Worm (Caenorhabditis elegans) whole organism, L4/young adult: ENCODE data around the gene K06A4.6.
A peak's percentile ranks its signal among the peaks of the same experiment; 100 is the strongest.

Experiments used
- W03F9.2 ChIP-seq: fragments of 150-350 bp; optimal IDR thresholded peaks from 2 replicates; lab custom pipeline; 2014; ENCODE audit warnings: missing biosample characterization, missing genetic modification characterization
- dao-5 ChIP-seq: sonication (generic microtip); optimal IDR thresholded peaks from 2 replicates; lab custom pipeline; 2016; ENCODE audit warnings: missing genotype, missing genetic modification characterization, moderate library complexity, missing compliant biosample characterization
- him-1 ChIP-seq: sonication (generic microtip); optimal IDR thresholded peaks from 2 replicates; lab custom pipeline; 2016; ENCODE audit warnings: missing genotype, missing genetic modification reagents, missing genetic modification characterization, missing compliant biosample characterization

DNA sequence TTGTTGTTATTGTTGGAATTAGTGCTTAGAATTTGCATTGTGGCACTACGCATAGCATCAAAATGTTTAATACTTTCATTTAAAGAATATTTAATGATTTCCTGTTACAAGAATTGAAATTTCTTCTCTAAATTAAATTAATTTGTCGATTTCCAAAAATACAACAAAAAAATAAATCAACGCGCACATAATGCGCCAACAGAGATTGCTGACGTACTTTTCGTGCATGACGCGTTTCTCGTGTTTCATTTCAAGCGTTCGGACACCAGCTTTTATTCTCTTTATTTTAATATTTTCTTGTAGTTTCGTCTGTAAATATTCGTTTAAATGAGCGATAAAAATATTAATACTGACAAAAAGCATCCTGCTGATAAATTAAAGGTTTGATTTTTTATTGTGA, 33.1 kb upstream of the K06A4.6 start, which contains the start of gene eif-2Bdelta:
- TF ChIP-seq him-1 = no peak
- TF ChIP-seq W03F9.2 = peak; percentile 34
- no peak for TF ChIP-seq dao-5
